Worm (Caenorhabditis elegans): Measurements from ENCODE around the gene F32D1.7.

DNA sequence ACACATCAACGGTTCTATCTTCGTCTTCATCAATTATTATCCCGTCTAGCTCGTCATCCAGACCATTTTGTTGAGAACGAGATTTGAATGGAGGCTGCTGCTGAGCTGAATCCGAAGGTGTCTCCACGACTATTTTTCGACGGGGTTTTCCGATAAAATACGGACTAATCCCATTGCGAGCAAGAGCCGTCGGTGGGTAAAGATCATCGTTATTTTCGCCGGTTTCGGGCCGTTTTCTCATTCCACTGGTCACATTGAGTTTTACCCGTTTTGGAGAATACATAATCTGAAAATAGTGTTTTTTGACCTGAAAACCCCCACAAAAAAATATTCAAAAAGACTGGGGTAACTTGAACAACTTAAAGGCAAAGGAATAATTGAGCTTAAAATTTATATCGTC, 30.3 kb downstream of the F32D1.7 start, which contains the start of gene figl-1:
- no peak for TF ChIP-seq him-1 (tag; optimal IDR thresholded peaks at IDR 0.05)
- TF ChIP-seq dao-5 (tag; optimal IDR thresholded peaks at IDR 0.05), result no peak
